Worm (Caenorhabditis elegans) whole organism, early embryonic: Measurements from ENCODE around the gene R148.8.
A peak's percentile ranks its signal among the peaks of the same experiment; 100 is the strongest.

ENCODE experiments used
- B0310.2 ChIP-seq: sonication (generic microtip); optimal IDR thresholded peaks from 2 replicates; lab custom pipeline; 2016; ENCODE audit warnings: mild to moderate bottlenecking, missing genetic modification characterization, missing compliant biosample characterization
- F13C5.2 ChIP-seq: sonication (generic microtip); optimal IDR thresholded peaks from 2 replicates; lab custom pipeline; 2017; ENCODE audit warnings: mild to moderate bottlenecking, missing genetic modification characterization, inconsistent platforms, missing compliant biosample characterization
- aly-1 ChIP-seq: sonication (generic microtip); optimal IDR thresholded peaks from 2 replicates; lab custom pipeline; 2016; ENCODE audit warnings: missing genetic modification characterization, missing compliant biosample characterization
- ama-1 ChIP-seq: fragments of 150-350 bp; optimal IDR thresholded peaks from 2 replicates; lab custom pipeline; 2014
- ceh-13 ChIP-seq: fragments of 200-800 bp; sonication (Bioruptor generic); optimal IDR thresholded peaks from 2 replicates; lab custom pipeline; 2018; ENCODE audit warnings: mild to moderate bottlenecking, missing genetic modification characterization, missing compliant biosample characterization
- ceh-36 ChIP-seq: sonication (generic microtip); optimal IDR thresholded peaks from 2 replicates; lab custom pipeline; 2016; ENCODE audit warnings: missing genetic modification characterization, inconsistent platforms, missing compliant biosample characterization
- ets-7 ChIP-seq: sonication (generic microtip); optimal IDR thresholded peaks from 2 replicates; lab custom pipeline; 2016; ENCODE audit warnings: missing genotype, missing genetic modification characterization, missing compliant biosample characterization
- flt-1 ChIP-seq: fragments of 200-800 bp; sonication (Bioruptor generic); IDR thresholded peaks from 2 replicates; pipeline ENCODE4 v1.3.6; 2022; ENCODE audit warnings: missing genetic modification characterization, missing compliant biosample characterization
- hmbx-1 ChIP-seq: sonication (generic microtip); optimal IDR thresholded peaks from 2 replicates; lab custom pipeline; 2016; ENCODE audit warnings: mild to moderate bottlenecking, missing genetic modification characterization, missing compliant biosample characterization
- hmg-4 ChIP-seq: fragments of 200-800 bp; sonication (Bioruptor generic); optimal IDR thresholded peaks from 2 replicates; lab custom pipeline; 2018; ENCODE audit warnings: mild to moderate bottlenecking, missing genetic modification characterization, missing compliant biosample characterization
- hnd-1 ChIP-seq: sonication (generic microtip); optimal IDR thresholded peaks from 2 replicates; lab custom pipeline; 2016; ENCODE audit warnings: missing genetic modification characterization, missing compliant biosample characterization
- pes-1 ChIP-seq: fragments of 200-800 bp; sonication (Bioruptor generic); IDR thresholded peaks from 2 replicates; pipeline ENCODE4 v1.3.6; 2022; ENCODE audit warnings: missing genetic modification reagents, missing genetic modification characterization, missing compliant biosample characterization
- scrt-1 ChIP-seq: fragments of 200-800 bp; sonication (Bioruptor generic); IDR thresholded peaks from 2 replicates; pipeline ENCODE4 v1.3.6; 2022; ENCODE audit warnings: missing genetic modification characterization, missing compliant biosample characterization
- sea-1 ChIP-seq: fragments of 200-800 bp; sonication (Bioruptor generic); conservative IDR thresholded peaks from 2 replicates; pipeline ENCODE4 v1.3.6; 2022; ENCODE audit warnings: missing genetic modification characterization, missing compliant biosample characterization
- tbx-11 ChIP-seq: fragments of 200-800 bp; sonication (Bioruptor generic); IDR thresholded peaks from 2 replicates; pipeline ENCODE4 v1.3.6; 2022; ENCODE audit warnings: missing genetic modification characterization, missing compliant biosample characterization
- tbx-37 ChIP-seq: fragments of 200-800 bp; sonication (Bioruptor generic); conservative IDR thresholded peaks from 2 replicates; pipeline ENCODE4 v1.3.6; 2022; ENCODE audit warnings: missing genetic modification reagents, missing genetic modification characterization, missing compliant biosample characterization
- tra-4 ChIP-seq: sonication (generic microtip); optimal IDR thresholded peaks from 2 replicates; lab custom pipeline; 2017; ENCODE audit warnings: missing genetic modification characterization, missing compliant biosample characterization

Gene R148.8

ce11 chrIII:3165309-3165708 lies 26.0 kb upstream of the R148.8 start, which contains the start of gene R148.5:
R148.5 (plus strand) TSS chrIII:3165639.
- TF ChIP-seq hmbx-1 (tag; lab: Kevin White, UChicago) (no peak), tra-4 (no peak), F13C5.2 (tag; lab: Kevin White, UChicago) (no peak), ama-1 (lab: Kevin White, UChicago) (no peak), scrt-1 (no peak), flt-1 (GFP tag; lab: Robert Waterston, UW) (no peak), tbx-11 (GFP tag; lab: Robert Waterston, UW) (no peak), hmg-4 (no peak), pes-1 (GFP tag; lab: Robert Waterston, UW) (no peak), B0310.2 (tag; lab: Kevin White, UChicago) (no peak), tbx-37 (GFP tag; lab: Robert Waterston, UW) (no peak), aly-1 (no peak), ets-7 (no peak), ceh-36 (tag; lab: Kevin White, UChicago) (no peak), ceh-13 (no peak), sea-1 (no peak), hnd-1 (tag; lab: Kevin White, UChicago) (no peak)

DNA sequence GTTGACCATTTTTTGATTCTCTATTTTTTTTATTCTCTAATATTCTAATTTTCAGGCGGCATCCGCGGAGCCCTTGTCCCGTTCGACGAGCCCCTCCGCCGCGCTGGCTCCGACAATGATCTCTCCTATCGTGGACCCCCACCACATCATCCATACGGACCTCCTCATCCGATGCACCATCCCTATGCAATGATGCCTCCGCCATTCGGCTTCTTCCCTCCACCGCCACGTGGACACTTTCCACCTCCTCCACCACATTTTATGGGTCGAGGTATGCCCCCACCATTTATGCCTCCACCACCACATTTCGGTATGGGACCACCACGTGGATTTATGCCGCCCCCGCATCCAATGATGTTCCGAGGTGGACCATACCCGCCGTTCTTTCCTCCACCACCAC lies 22.0 kb upstream of the R148.8 start:
- TF ChIP-seq B0310.2 (tag; lab: Kevin White, UChicago): no peak
- no peak for TF ChIP-seq ceh-36 (tag; lab: Kevin White, UChicago)
- TF ChIP-seq flt-1 (GFP tag; lab: Robert Waterston, UW): no peak
- no peak for TF ChIP-seq ceh-13
- TF ChIP-seq hnd-1 (tag; lab: Kevin White, UChicago): no peak
- TF ChIP-seq ets-7: no peak
- TF ChIP-seq scrt-1: no peak
- TF ChIP-seq tbx-11 (GFP tag; lab: Robert Waterston, UW): no peak
- TF ChIP-seq ama-1 (lab: Kevin White, UChicago): no peak
- TF ChIP-seq tra-4: no peak
- no peak for TF ChIP-seq hmg-4
- TF ChIP-seq tbx-37 (GFP tag; lab: Robert Waterston, UW): no peak
- no peak for TF ChIP-seq sea-1
- no peak for TF ChIP-seq hmbx-1 (tag; lab: Kevin White, UChicago)
- no peak for TF ChIP-seq F13C5.2 (tag; lab: Kevin White, UChicago)
- TF ChIP-seq aly-1: no peak
- TF ChIP-seq pes-1 (GFP tag; lab: Robert Waterston, UW): no peak

DNA sequence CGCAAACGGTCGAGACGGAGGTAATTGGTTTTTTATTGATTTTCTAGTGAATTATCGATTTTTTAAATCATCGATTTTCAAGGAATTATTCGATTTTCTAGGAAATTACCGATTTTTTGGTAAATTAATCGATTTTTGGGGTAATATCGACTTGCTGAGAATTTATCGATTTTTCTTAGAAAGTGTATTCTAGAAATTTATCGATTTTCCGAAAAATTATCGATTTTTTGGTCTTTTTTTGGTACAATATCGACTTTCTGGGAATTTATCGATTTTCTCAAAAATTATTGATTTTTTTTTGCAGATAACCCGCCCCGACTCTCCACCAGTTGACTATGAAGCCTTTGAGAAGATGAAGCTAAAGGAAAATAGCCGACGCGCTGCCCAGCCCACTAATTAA lies 20.8 kb upstream of the R148.8 start:
- TF ChIP-seq flt-1 (GFP tag; lab: Robert Waterston, UW) (no peak), F13C5.2 (tag; lab: Kevin White, UChicago) (no peak), ceh-13 (no peak), ets-7 (no peak), scrt-1 (no peak), tbx-11 (GFP tag; lab: Robert Waterston, UW) (no peak), sea-1 (no peak), tra-4 (no peak), ceh-36 (tag; lab: Kevin White, UChicago) (no peak), B0310.2 (tag; lab: Kevin White, UChicago) (no peak), hnd-1 (tag; lab: Kevin White, UChicago) (no peak), ama-1 (lab: Kevin White, UChicago) (no peak), hmbx-1 (tag; lab: Kevin White, UChicago) (no peak), aly-1 (no peak), pes-1 (GFP tag; lab: Robert Waterston, UW) (no peak), tbx-37 (GFP tag; lab: Robert Waterston, UW) (no peak), hmg-4 (no peak)

DNA sequence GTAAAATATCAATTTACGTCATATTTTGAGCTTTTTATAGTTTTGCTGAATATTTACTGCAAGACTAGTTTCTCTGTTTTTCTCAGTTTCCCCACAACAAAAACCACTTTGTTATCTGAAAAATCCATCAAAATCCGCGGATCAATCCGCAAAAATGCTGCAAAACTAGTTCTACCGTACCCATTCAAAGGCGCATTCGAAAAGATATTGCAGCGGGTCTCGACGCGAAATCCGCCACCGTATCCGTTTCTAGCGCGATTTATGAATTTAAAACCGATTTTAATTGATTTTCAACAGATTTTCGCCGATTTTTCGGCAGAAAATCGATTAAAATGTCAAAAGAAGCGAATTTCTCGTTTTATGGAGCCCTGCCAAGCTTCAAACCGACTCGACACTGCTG lies 19.9 kb upstream of the R148.8 start, which contains the start of gene R148.4:
TSS of gene R148.4 (plus strand) at position 211 of the 400 bp plus-strand sequence.
- TF ChIP-seq B0310.2 (tag; lab: Kevin White, UChicago): peak; percentile 35
- no peak for TF ChIP-seq ceh-13

- TF ChIP-seq pes-1 (GFP tag; lab: Robert Waterston, UW): peak; percentile 82
- peak; percentile 32 for TF ChIP-seq hmbx-1 (tag; lab: Kevin White, UChicago)
- TF ChIP-seq tbx-37 (GFP tag; lab: Robert Waterston, UW): peak; percentile 76
- TF ChIP-seq ama-1 (lab: Kevin White, UChicago): no peak
- TF ChIP-seq tbx-11 (GFP tag; lab: Robert Waterston, UW): peak; percentile 73
- peak; percentile 64 for TF ChIP-seq hnd-1 (tag; lab: Kevin White, UChicago)
- peak; percentile 44 for TF ChIP-seq hmg-4
- peak; percentile 94 for TF ChIP-seq ceh-36 (tag; lab: Kevin White, UChicago)
- TF ChIP-seq tra-4: peak; percentile 73
- peak; percentile 56 for TF ChIP-seq ets-7
- TF ChIP-seq F13C5.2 (tag; lab: Kevin White, UChicago): peak; percentile 86
- peak; percentile 58 for TF ChIP-seq B0310.2 (tag; lab: Kevin White, UChicago)
- peak; percentile 63 for TF ChIP-seq ceh-13
- TF ChIP-seq scrt-1: peak; percentile 82
- peak; percentile 80; the same call in 1 of the 2 replicates for TF ChIP-seq sea-1
- TF ChIP-seq aly-1: peak; percentile 68
- TF ChIP-seq flt-1 (GFP tag; lab: Robert Waterston, UW): peak; percentile 69; the same call in 1 of the 2 replicates
Observed at ce11 chrIII:3174985-3175384, 16.3 kb upstream of the R148.8 start, which contains the start of gene R148.3. R148.3 (plus strand) TSS chrIII:3175331.

DNA sequence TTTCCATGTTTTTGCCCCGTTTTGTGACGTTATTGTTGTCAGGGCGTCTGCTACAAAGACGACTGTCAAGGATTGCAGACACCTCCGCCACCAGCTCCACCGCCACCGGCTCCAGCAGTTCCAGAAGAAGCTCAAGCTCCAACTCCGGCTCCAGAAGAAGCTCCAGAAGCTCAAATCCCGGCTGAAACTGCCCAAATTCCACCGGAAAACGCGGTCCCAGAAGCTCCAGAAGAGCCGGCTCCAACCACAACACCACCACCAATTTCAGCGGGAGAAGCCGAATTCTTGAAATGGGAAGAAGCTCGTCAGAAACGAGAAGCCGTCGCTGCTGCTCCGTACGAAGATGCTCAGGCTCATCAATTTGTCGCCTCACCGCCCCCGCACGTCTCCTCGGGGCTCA lies 14.5 kb upstream of the R148.8 start:
- no peak for TF ChIP-seq ets-7
- no peak for TF ChIP-seq aly-1
- TF ChIP-seq hmg-4: no peak
- no peak for TF ChIP-seq tbx-11 (GFP tag; lab: Robert Waterston, UW)
- no peak for TF ChIP-seq tra-4
- TF ChIP-seq flt-1 (GFP tag; lab: Robert Waterston, UW): no peak
- TF ChIP-seq hnd-1 (tag; lab: Kevin White, UChicago): no peak
- TF ChIP-seq ama-1 (lab: Kevin White, UChicago): no peak
- no peak for TF ChIP-seq tbx-37 (GFP tag; lab: Robert Waterston, UW)
- no peak for TF ChIP-seq ceh-13
- no peak for TF ChIP-seq pes-1 (GFP tag; lab: Robert Waterston, UW)

- TF ChIP-seq ceh-36 (tag; lab: Kevin White, UChicago) (no peak), sea-1 (no peak), ceh-13 (no peak), F13C5.2 (tag; lab: Kevin White, UChicago) (no peak), hnd-1 (tag; lab: Kevin White, UChicago) (no peak), ets-7 (no peak), tbx-37 (GFP tag; lab: Robert Waterston, UW) (no peak), tbx-11 (GFP tag; lab: Robert Waterston, UW) (no peak), aly-1 (no peak), pes-1 (GFP tag; lab: Robert Waterston, UW) (no peak), hmbx-1 (tag; lab: Kevin White, UChicago) (no peak), hmg-4 (no peak), tra-4 (no peak), B0310.2 (tag; lab: Kevin White, UChicago) (no peak), scrt-1 (no peak)
Observed at ce11 chrIII:3179855-3180254, 11.4 kb upstream of the R148.8 start.
